Worm (Caenorhabditis elegans) whole organism, L1 larva: ENCODE measurements around the gene B0281.3.
"Not testable (repeated sequence)": the region's sequence is repeated elsewhere in the genome, so short reads cannot be mapped to it uniquely, and the experiment has no call there.

Experiments
- C34B4.2 ChIP-seq: sonication (generic microtip); optimal IDR thresholded peaks from 2 replicates; lab custom pipeline; 2017; ENCODE audit warnings: mild to moderate bottlenecking, missing genetic modification characterization, missing compliant biosample characterization
- ama-1 ChIP-seq: fragments of 150-350 bp; optimal IDR thresholded peaks from 2 replicates; lab custom pipeline; 2014
- blmp-1 ChIP-seq: fragments of 150-350 bp; optimal IDR thresholded peaks from 2 replicates; lab custom pipeline; 2014; ENCODE audit warnings: missing biosample characterization, missing genetic modification characterization
- ceh-8 ChIP-seq: fragments of 200-800 bp; sonication (Bioruptor generic); optimal IDR thresholded peaks from 2 replicates; lab custom pipeline; 2018; ENCODE audit warnings: mild to moderate bottlenecking, missing genetic modification characterization, moderate library complexity, missing compliant biosample characterization
- ceh-82 ChIP-seq, 3 experiments: fragments of 150-350 bp in 1 of 3; sonication (generic microtip) in 2 of 3; optimal IDR thresholded peaks; 2 replicates each; lab custom pipeline; 2014 to 2017; ENCODE audit warnings: missing biosample characterization in 3 of 3, missing genetic modification characterization in 3 of 3
- ceh-88 ChIP-seq: fragments of 200-800 bp; sonication (Bioruptor generic); IDR thresholded peaks from 2 replicates; pipeline ENCODE4 v1.3.6; 2022; ENCODE audit warnings: missing genetic modification characterization, missing compliant biosample characterization
- ceh-90 ChIP-seq: sonication (generic microtip); optimal IDR thresholded peaks from 2 replicates; lab custom pipeline; 2016; ENCODE audit warnings: missing genetic modification characterization, missing compliant biosample characterization
- dsc-1 ChIP-seq: sonication (generic microtip); optimal IDR thresholded peaks from 2 replicates; lab custom pipeline; 2016; ENCODE audit warnings: mild to moderate bottlenecking, missing genetic modification characterization, missing compliant biosample characterization
- efl-1 ChIP-seq, 4 experiments: fragments of 150-350 bp; optimal IDR thresholded peaks in 3 of 4; peaks in 1 of 4; 1 replicate in 1 of 4; 2 replicates in 3 of 4; lab custom pipeline; 2014; ENCODE audit warnings: missing biosample characterization in 2 of 4, missing genetic modification characterization in 2 of 4, missing genetic modification reagents in 2 of 4
- efl-3 ChIP-seq: fragments of 200-800 bp; sonication (Bioruptor generic); optimal IDR thresholded peaks from 2 replicates; lab custom pipeline; 2018; ENCODE audit warnings: mild to moderate bottlenecking, missing genetic modification characterization, missing compliant biosample characterization
- egl-27 ChIP-seq, 2 experiments: fragments of 150-350 bp in 1 of 2; sonication (generic microtip); optimal IDR thresholded peaks; 3 replicates each; lab custom pipeline; 2017 to 2018; ENCODE audit warnings: missing biosample characterization in 2 of 2, missing genetic modification characterization in 2 of 2, missing genetic modification reagents in 2 of 2
- ets-5 ChIP-seq: fragments of 200-800 bp; sonication (Bioruptor generic); IDR thresholded peaks from 2 replicates; pipeline ENCODE4 v1.3.6; 2022; ENCODE audit warnings: missing genetic modification characterization, missing compliant biosample characterization
- hlh-4 ChIP-seq: sonication (generic microtip); optimal IDR thresholded peaks from 2 replicates; lab custom pipeline; 2016; ENCODE audit warnings: mild to moderate bottlenecking, missing genetic modification characterization, missing compliant biosample characterization
- irx-1 ChIP-seq: sonication (generic microtip); optimal IDR thresholded peaks from 2 replicates; lab custom pipeline; 2016; ENCODE audit warnings: missing genetic modification characterization, missing compliant biosample characterization
- isw-1 ChIP-seq: fragments of 200-800 bp; sonication (Bioruptor generic); IDR thresholded peaks from 2 replicates; pipeline ENCODE4 v1.3.6; 2022; ENCODE audit warnings: missing genetic modification characterization, missing compliant biosample characterization
- lin-13 ChIP-seq: fragments of 150-350 bp; optimal IDR thresholded peaks from 2 replicates; lab custom pipeline; 2014; ENCODE audit warnings: missing biosample characterization, missing genetic modification reagents, missing genetic modification characterization
- lin-14 ChIP-seq: fragments of 200-800 bp; sonication (Bioruptor generic); optimal IDR thresholded peaks from 2 replicates; lab custom pipeline; 2018; ENCODE audit warnings: mild to moderate bottlenecking, missing genetic modification characterization, moderate library complexity, missing compliant biosample characterization
- lin-15B ChIP-seq: fragments of 150-350 bp; sonication (generic microtip); optimal IDR thresholded peaks from 3 replicates; lab custom pipeline; 2014; ENCODE audit warnings: missing biosample characterization, missing genetic modification characterization
- lin-35 ChIP-seq, 2 experiments: fragments of 150-350 bp; optimal IDR thresholded peaks; 2 replicates each; lab custom pipeline; 2014; ENCODE audit warnings: missing biosample characterization in 2 of 2, missing genetic modification characterization in 2 of 2, missing genetic modification reagents in 2 of 2
- lin-39 ChIP-seq: fragments of 150-350 bp; optimal IDR thresholded peaks from 2 replicates; lab custom pipeline; 2014; ENCODE audit warnings: missing biosample characterization, missing genetic modification reagents, missing genetic modification characterization
- lir-3 ChIP-seq: sonication (generic microtip); optimal IDR thresholded peaks from 2 replicates; lab custom pipeline; 2016; ENCODE audit warnings: mild to moderate bottlenecking, missing genetic modification characterization, moderate library complexity, missing compliant biosample characterization; ENCODE audit not compliant: poor library complexity
- lsy-2 ChIP-seq, 2 experiments: fragments of 150-350 bp; optimal IDR thresholded peaks; 2 replicates each; lab custom pipeline; 2014; ENCODE audit warnings: missing biosample characterization in 2 of 2, missing genetic modification characterization in 2 of 2
- mdl-1 ChIP-seq, 2 experiments: fragments of 150-350 bp; optimal IDR thresholded peaks; 2 replicates each; lab custom pipeline; 2014 to 2017; ENCODE audit warnings: missing biosample characterization in 2 of 2, missing genetic modification characterization in 2 of 2, inconsistent platforms in 1 of 2
- mef-2 ChIP-seq: fragments of 150-350 bp; optimal IDR thresholded peaks from 2 replicates; lab custom pipeline; 2014; ENCODE audit warnings: missing biosample characterization, missing genetic modification characterization
- nhr-11 ChIP-seq: fragments of 150-350 bp; optimal IDR thresholded peaks from 2 replicates; lab custom pipeline; 2014; ENCODE audit warnings: missing biosample characterization, missing genetic modification characterization
- nhr-28 ChIP-seq: fragments of 150-350 bp; optimal IDR thresholded peaks from 2 replicates; lab custom pipeline; 2014; ENCODE audit warnings: missing biosample characterization, missing genetic modification characterization
- nhr-76 ChIP-seq: sonication (generic microtip); optimal IDR thresholded peaks from 2 replicates; lab custom pipeline; 2017; ENCODE audit warnings: missing biosample characterization, missing genetic modification characterization
- nhr-77 ChIP-seq: fragments of 150-350 bp; optimal IDR thresholded peaks from 2 replicates; lab custom pipeline; 2014; ENCODE audit warnings: missing biosample characterization, missing genetic modification characterization
- nhr-90 ChIP-seq: sonication (generic microtip); optimal IDR thresholded peaks from 2 replicates; lab custom pipeline; 2016; ENCODE audit warnings: mild to moderate bottlenecking, missing genetic modification characterization, missing compliant biosample characterization; ENCODE audit not compliant: poor library complexity
- pax-3 ChIP-seq: fragments of 200-800 bp; sonication (Bioruptor generic); optimal IDR thresholded peaks from 2 replicates; lab custom pipeline; 2018; ENCODE audit warnings: mild to moderate bottlenecking, missing genetic modification characterization, moderate library complexity, missing compliant biosample characterization
- sptf-1 ChIP-seq: fragments of 150-350 bp; optimal IDR thresholded peaks from 2 replicates; lab custom pipeline; 2014; ENCODE audit warnings: missing biosample characterization, missing genetic modification characterization
- swsn-7 ChIP-seq: sonication (generic microtip); optimal IDR thresholded peaks from 2 replicates; lab custom pipeline; 2016; ENCODE audit warnings: missing genetic modification characterization, missing compliant biosample characterization
- tbx-2 ChIP-seq: sonication (generic microtip); optimal IDR thresholded peaks from 2 replicates; lab custom pipeline; 2016; ENCODE audit warnings: missing genetic modification characterization, missing compliant biosample characterization
- tlp-1 ChIP-seq: fragments of 150-350 bp; optimal IDR thresholded peaks from 2 replicates; lab custom pipeline; 2014; ENCODE audit warnings: missing biosample characterization, missing genetic modification characterization
- unc-30 ChIP-seq: sonication (generic microtip); optimal IDR thresholded peaks from 2 replicates; lab custom pipeline; 2017; ENCODE audit warnings: missing biosample characterization, missing genetic modification characterization
- unc-86 ChIP-seq: sonication (generic microtip); optimal IDR thresholded peaks from 2 replicates; lab custom pipeline; 2016; ENCODE audit warnings: missing genetic modification characterization, missing compliant biosample characterization
- vab-15 ChIP-seq: sonication (generic microtip); optimal IDR thresholded peaks from 2 replicates; lab custom pipeline; 2017; ENCODE audit warnings: missing genotype, mild to moderate bottlenecking, missing genetic modification characterization, missing compliant biosample characterization
- xbp-1 ChIP-seq: sonication (generic microtip); optimal IDR thresholded peaks from 2 replicates; lab custom pipeline; 2016; ENCODE audit warnings: missing genetic modification characterization, missing compliant biosample characterization
- zip-4 ChIP-seq: fragments of 200-800 bp; sonication (Bioruptor generic); optimal IDR thresholded peaks from 2 replicates; lab custom pipeline; 2018; ENCODE audit warnings: mild to moderate bottlenecking, missing genetic modification characterization, moderate library complexity, missing compliant biosample characterization
- ztf-11 ChIP-seq, 2 experiments: sonication (generic microtip); optimal IDR thresholded peaks; 2 replicates each; lab custom pipeline; 2016 to 2017; ENCODE audit warnings: missing genetic modification characterization in 2 of 2, missing biosample characterization in 1 of 2, missing compliant biosample characterization in 1 of 2
- ztf-4 ChIP-seq: fragments of 150-350 bp; optimal IDR thresholded peaks from 2 replicates; lab custom pipeline; 2014; ENCODE audit warnings: missing biosample characterization, missing genetic modification characterization

B0281.3 gene

ce11 chrII:2279263-2279662 lies 27.6 kb upstream of the B0281.3 start, which contains the start of gene K09F6.6:
Gene K09F6.6, minus strand, starts transcription at chrII:2279305.
- TF ChIP-seq zip-4: no peak
- no peak for TF ChIP-seq lir-3
- no peak for TF ChIP-seq isw-1 (GFP tag; lab: Robert Waterston, UW)
- TF ChIP-seq unc-30 (tag; lab: Kevin White, UChicago): no peak
- no peak for TF ChIP-seq C34B4.2 (tag; lab: Kevin White, UChicago)
- TF ChIP-seq vab-15 (tag; lab: Kevin White, UChicago): no peak
- TF ChIP-seq dsc-1: no peak
- TF ChIP-seq efl-3 (GFP tag; lab: Kevin White, UChicago): no peak
- TF ChIP-seq nhr-28 (tag; lab: Kevin White, UChicago): no peak
- TF ChIP-seq ama-1 (lab: Kevin White, UChicago): no peak
- no peak for TF ChIP-seq nhr-11 (tag; lab: Kevin White, UChicago)
- TF ChIP-seq ceh-82 (tag; optimal IDR thresholded peaks at IDR 0.05; lab: Kevin White, UChicago): no peak

- TF ChIP-seq swsn-7 (tag; lab: Kevin White, UChicago): no peak
- no peak for TF ChIP-seq nhr-28 (tag; lab: Kevin White, UChicago)
- no peak for TF ChIP-seq egl-27 (tag; optimal IDR thresholded peaks at IDR 0.05; lab: Kevin White, UChicago)
- TF ChIP-seq tlp-1: no peak
- no peak for TF ChIP-seq pax-3 (tag; lab: Kevin White, UChicago)
- no peak for TF ChIP-seq xbp-1 (tag; lab: Kevin White, UChicago)
- no peak for TF ChIP-seq ztf-11 (tag; optimal IDR thresholded peaks at IDR 0.05; lab: Kevin White, UChicago)
- TF ChIP-seq ceh-8 (GFP tag; lab: Kevin White, UChicago): no peak
- no peak for TF ChIP-seq ceh-90
- TF ChIP-seq unc-86 (tag; lab: Kevin White, UChicago): no peak
- TF ChIP-seq irx-1: no peak
- no peak for TF ChIP-seq sptf-1 (tag; lab: Kevin White, UChicago)
- TF ChIP-seq mdl-1 (tag; optimal IDR thresholded peaks at IDR 0.05; lab: Kevin White, UChicago): no peak
- no peak for TF ChIP-seq hlh-4
- no peak for TF ChIP-seq lin-35 (GFP tag; optimal IDR thresholded peaks at IDR 0.05; lab: Kevin White, UChicago)
- no peak for TF ChIP-seq lin-39 (tag; lab: Kevin White, UChicago)
- TF ChIP-seq lin-13 (GFP tag; lab: Kevin White, UChicago): no peak
- no peak for TF ChIP-seq lsy-2 (tag; optimal IDR thresholded peaks at IDR 0.05; lab: Kevin White, UChicago)
- no peak for TF ChIP-seq mef-2
- TF ChIP-seq, all 84 proteins: peak for 0
Observed at ce11 chrII:2279839-2280238, 27.0 kb upstream of the B0281.3 start, which contains the start of gene K09F6.11. Gene K09F6.11, plus strand, starts transcription at chrII:2280139.

ce11 chrII:2282599-2282998 lies 24.2 kb upstream of the B0281.3 start, which contains the start of gene K09F6.9:
Gene K09F6.9, minus strand, starts transcription at chrII:2282699.
- not testable (repeated sequence) for TF ChIP-seq xbp-1, nhr-90, lin-15B (tag; lab: Kevin White, UChicago)

DNA sequence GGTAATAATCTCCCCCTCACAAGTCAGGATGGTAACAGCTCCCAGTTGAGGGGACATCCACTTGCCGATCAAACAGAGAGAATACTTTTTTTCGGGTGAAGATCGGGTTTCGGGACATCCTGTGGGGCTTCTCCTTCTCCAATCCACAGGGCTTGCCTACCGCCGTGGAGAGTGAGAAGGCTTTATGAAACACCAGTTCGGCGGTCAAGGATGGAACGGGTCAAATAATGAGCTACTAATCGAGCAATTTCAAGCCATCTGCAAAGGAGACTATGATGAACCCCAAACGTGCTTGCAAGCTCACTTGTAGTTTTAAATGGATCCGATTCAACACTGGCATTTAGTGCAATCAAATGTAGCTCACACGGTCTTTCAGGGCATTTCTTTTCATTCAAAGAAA lies 22.1 kb upstream of the B0281.3 start:
- TF ChIP-seq efl-1 (optimal IDR thresholded peaks at IDR 0.05; lab: Kevin White, UChicago): no peak
- TF ChIP-seq efl-1 (GFP tag; optimal IDR thresholded peaks at IDR 0.05 in 1 of 2; lab: Kevin White, UChicago): peak in 1 of 2 experiments; percentile 57
- no peak for TF ChIP-seq blmp-1 (tag; lab: Kevin White, UChicago)

- TF ChIP-seq tbx-2 (tag; lab: Kevin White, UChicago) (no peak), nhr-77 (tag; lab: Kevin White, UChicago) (no peak), nhr-76 (no peak), lin-14 (peak; percentile 21), ceh-88 (no peak), ets-5 (GFP tag; lab: Robert Waterston, UW) (0 out of 2 replicates have a peak, but pooled peaks have one; percentile 77), ztf-4 (tag; lab: Kevin White, UChicago) (no peak), isw-1 (GFP tag; lab: Robert Waterston, UW) (peak; percentile 11; the same call in 1 of the 2 replicates)
Observed at ce11 chrII:2288798-2289197, 18.0 kb upstream of the B0281.3 start, which contains the start of the genes K09F6.10 and K09F6.13. Gene K09F6.10, minus strand, starts transcription at chrII:2288883. Gene K09F6.13, plus strand, starts transcription at chrII:2289114.
